Fruit fly (Drosophila melanogaster) whole organism, embryonic: ENCODE data around the gene CG17202.
"Not testable (repeated sequence)": the region's sequence is repeated elsewhere in the genome, so short reads cannot be mapped to it uniquely, and the experiment has no call there.

ENCODE experiments used
- Antp ChIP-seq: fragments of 200-800 bp; sonication (Bioruptor generic); optimal IDR thresholded peaks from 3 replicates; lab custom pipeline; 2016; ENCODE audit warnings: missing biosample characterization, missing genetic modification characterization
- CG10366 ChIP-seq: fragments of 200-800 bp; sonication (Bioruptor generic); IDR thresholded peaks from 2 replicates; pipeline ENCODE4 v1.3.6; 2022; ENCODE audit warnings: missing biosample characterization, missing genetic modification characterization
- CG10959 ChIP-seq: fragments of 200-800 bp; sonication (Bioruptor generic); IDR thresholded peaks from 2 replicates; pipeline ENCODE4 v1.3.6; 2022; ENCODE audit warnings: missing biosample characterization, missing genetic modification characterization
- CG11504 ChIP-seq: fragments of 200-800 bp; sonication (Bioruptor generic); optimal IDR thresholded peaks from 3 replicates; lab custom pipeline; 2019; ENCODE audit warnings: missing biosample characterization, mild to moderate bottlenecking, missing genetic modification characterization, moderate library complexity
- CG17385 ChIP-seq: fragments of 200-800 bp; sonication (Bioruptor generic); optimal IDR thresholded peaks from 3 replicates; lab custom pipeline; 2018; ENCODE audit warnings: missing biosample characterization, mild to moderate bottlenecking, missing genetic modification characterization
- CG17568 ChIP-seq: fragments of 200-800 bp; sonication (Bioruptor generic); optimal IDR thresholded peaks from 2 replicates; lab custom pipeline; 2018; ENCODE audit warnings: missing biosample characterization, mild to moderate bottlenecking, missing genetic modification characterization, moderate library complexity
- CG30403 ChIP-seq: fragments of 200-800 bp; sonication (Bioruptor generic); optimal IDR thresholded peaks from 3 replicates; lab custom pipeline; 2016; ENCODE audit warnings: missing biosample characterization, missing genetic modification characterization
- CG4282 ChIP-seq: fragments of 200-800 bp; sonication (Bioruptor generic); optimal IDR thresholded peaks from 2 replicates; lab custom pipeline; 2016; ENCODE audit warnings: missing biosample characterization, missing genetic modification characterization
- CG5180 ChIP-seq: fragments of 200-800 bp; sonication (Bioruptor generic); optimal IDR thresholded peaks from 3 replicates; lab custom pipeline; 2017; ENCODE audit warnings: missing biosample characterization, missing genetic modification characterization, mild to moderate bottlenecking, moderate library complexity, missing genetic modification reagents
- CG6175 ChIP-seq: fragments of 200-800 bp; sonication (Bioruptor generic); IDR thresholded peaks from 3 replicates; pipeline ENCODE4 v1.3.6; 2022; ENCODE audit warnings: missing biosample characterization, missing genetic modification characterization
- CG6791 ChIP-seq: fragments of 200-800 bp; sonication (Bioruptor generic); IDR thresholded peaks from 3 replicates; pipeline ENCODE4 v1.3.6; 2022; ENCODE audit warnings: missing biosample characterization, missing genetic modification characterization; ENCODE audit not compliant: partially characterized antibody
- CG7987 ChIP-seq: fragments of 200-800 bp; sonication (Bioruptor generic); optimal IDR thresholded peaks from 2 replicates; lab custom pipeline; 2018; ENCODE audit warnings: missing biosample characterization, mild to moderate bottlenecking, missing genetic modification characterization, moderate library complexity
- Deaf1 ChIP-seq: fragments of 200-800 bp; optimal IDR thresholded peaks from 3 replicates; lab custom pipeline; 2019; ENCODE audit warnings: missing biosample characterization, mild to moderate bottlenecking, missing genetic modification characterization, moderate library complexity
- Hr3 ChIP-seq: fragments of 200-800 bp; sonication (Bioruptor generic); optimal IDR thresholded peaks from 3 replicates; lab custom pipeline; 2016; ENCODE audit warnings: missing biosample characterization, missing genetic modification characterization
- Myb ChIP-seq: fragments of 200-800 bp; sonication (Bioruptor generic); optimal IDR thresholded peaks from 2 replicates; lab custom pipeline; 2016; ENCODE audit warnings: missing biosample characterization, missing genetic modification characterization
- Six4 ChIP-seq: fragments of 200-800 bp; sonication (Bioruptor generic); optimal IDR thresholded peaks from 2 replicates; lab custom pipeline; 2016; ENCODE audit warnings: missing biosample characterization, missing genetic modification characterization
- Spps ChIP-seq: fragments of 200-800 bp; sonication (Bioruptor generic); optimal IDR thresholded peaks from 2 replicates; lab custom pipeline; 2018; ENCODE audit warnings: missing biosample characterization, mild to moderate bottlenecking, missing genetic modification characterization
- Trl ChIP-seq, 3 experiments: fragments of >200 bp in 2 of 3; fragments of 200-800 bp in 1 of 3; sonication (Bioruptor generic) in 1 of 3; optimal IDR thresholded peaks; 2 replicates in 1 of 3; 3 replicates in 2 of 3; lab custom pipeline; 2016 to 2017; ENCODE audit warnings: missing biosample characterization in 1 of 3, missing genetic modification characterization in 1 of 3
- cato ChIP-seq: fragments of 200-800 bp; sonication (Bioruptor generic); optimal IDR thresholded peaks from 2 replicates; lab custom pipeline; 2016; ENCODE audit warnings: missing biosample characterization, missing genetic modification characterization, borderline replicate concordance
- cg ChIP-seq: fragments of 200-800 bp; sonication (Bioruptor generic); optimal IDR thresholded peaks from 3 replicates; lab custom pipeline; 2019; ENCODE audit warnings: missing biosample characterization, mild to moderate bottlenecking, missing genetic modification characterization, moderate library complexity
- eyg ChIP-seq: fragments of 200-800 bp; sonication (Bioruptor generic); optimal IDR thresholded peaks from 3 replicates; lab custom pipeline; 2016; ENCODE audit warnings: missing biosample characterization, missing genetic modification characterization
- gcm2 ChIP-seq: fragments of 200-800 bp; sonication (Bioruptor generic); optimal IDR thresholded peaks from 2 replicates; lab custom pipeline; 2016; ENCODE audit warnings: missing biosample characterization, missing genetic modification characterization
- onecut ChIP-seq: fragments of 200-800 bp; sonication (Bioruptor generic); IDR thresholded peaks from 2 replicates; pipeline ENCODE4 v1.3.6; 2022; ENCODE audit warnings: missing biosample characterization, missing genetic modification characterization
- sc ChIP-seq, 3 experiments: fragments of >200 bp in 2 of 3; fragments of 200-800 bp in 1 of 3; sonication (Bioruptor generic) in 1 of 3; optimal IDR thresholded peaks; 2 replicates in 2 of 3; 3 replicates in 1 of 3; lab custom pipeline; 2017; ENCODE audit warnings: mild to moderate bottlenecking in 1 of 3, missing biosample characterization in 1 of 3, missing genetic modification characterization in 1 of 3, missing genetic modification reagents in 1 of 3
- sens-2 ChIP-seq: fragments of 200-800 bp; sonication (Bioruptor generic); IDR thresholded peaks from 2 replicates; pipeline ENCODE4 v1.3.6; 2022; ENCODE audit warnings: missing biosample characterization, missing genetic modification characterization
- sisA ChIP-seq: fragments of 200-800 bp; sonication (Bioruptor generic); IDR thresholded peaks from 2 replicates; pipeline ENCODE4 v1.3.6; 2022; ENCODE audit warnings: missing biosample characterization, missing genetic modification characterization
- sob ChIP-seq: fragments of 200-800 bp; sonication (Bioruptor generic); IDR thresholded peaks from 2 replicates; pipeline ENCODE4 v1.3.6; 2022; ENCODE audit warnings: missing biosample characterization, missing genetic modification characterization
- tll ChIP-seq, 2 experiments: fragments of 200-800 bp in 1 of 2; fragments of >200 bp in 1 of 2; sonication (Bioruptor generic) in 1 of 2; optimal IDR thresholded peaks; 2 replicates each; lab custom pipeline; 2017 to 2019; ENCODE audit warnings: missing biosample characterization in 2 of 2, missing genetic modification characterization in 2 of 2, mild to moderate bottlenecking in 1 of 2, moderate library complexity in 1 of 2
- tna ChIP-seq: fragments of 200-800 bp; sonication (Bioruptor generic); IDR thresholded peaks from 2 replicates; pipeline ENCODE4 v1.3.6; 2022; ENCODE audit warnings: missing biosample characterization, missing genetic modification characterization; ENCODE audit not compliant: partially characterized antibody
- ttk ChIP-seq: fragments of 200-800 bp; sonication (Bioruptor generic); IDR thresholded peaks from 2 replicates; pipeline ENCODE4 v2.1.2; 2022; ENCODE audit warnings: missing biosample characterization, missing genetic modification characterization
- unc-4 ChIP-seq: fragments of 200-800 bp; sonication (Bioruptor generic); IDR thresholded peaks from 2 replicates; pipeline ENCODE4 v1.3.6; 2022; ENCODE audit warnings: missing biosample characterization, missing genetic modification characterization; ENCODE audit not compliant: partially characterized antibody
- wek ChIP-seq: fragments of 200-800 bp; sonication (Bioruptor generic); optimal IDR thresholded peaks from 3 replicates; lab custom pipeline; 2018; ENCODE audit warnings: missing biosample characterization, mild to moderate bottlenecking, missing genetic modification characterization, moderate library complexity

Gene CG17202

dm6 chr3R:12459879-12460522 is 37.4 kb downstream of the CG17202 start, which contains the start of the genes CG5961 and Polr3C (continued):
- no peak for TF ChIP-seq CG10959
- TF ChIP-seq Spps (tag; lab: Kevin White, UChicago) = no peak
- TF ChIP-seq cato = no peak
- peak; percentile 29 for TF ChIP-seq cg (GFP tag; lab: Kevin White, UChicago)
- TF ChIP-seq tna (GFP tag; lab: Robert Waterston, UW) = no peak
- TF ChIP-seq CG10366 (GFP tag; lab: Robert Waterston, UW) = no peak
- no peak for TF ChIP-seq Antp (GFP tag; lab: Kevin White, UChicago)
- no peak for TF ChIP-seq sob
- TF ChIP-seq CG6175 (GFP tag; lab: Robert Waterston, UW) = no peak
- no peak for TF ChIP-seq ttk
- 0 out of 3 replicates have a peak, but pooled peaks have one; percentile 19 for TF ChIP-seq CG6791 (GFP tag; lab: Robert Waterston, UW)
- no peak for TF ChIP-seq Hr3
- no peak for TF ChIP-seq Six4 (GFP tag; lab: Kevin White, UChicago)
- peak in 1 of 2 experiments; percentile 65 for TF ChIP-seq tll (GFP tag; optimal IDR thresholded peaks at IDR 0.05; lab: Kevin White, UChicago)
- TF ChIP-seq CG17385 (GFP tag; lab: Kevin White, UChicago) = no peak
- no peak for TF ChIP-seq CG7987 (GFP tag; lab: Kevin White, UChicago)
- TF ChIP-seq gcm2 = no peak
- no peak for TF ChIP-seq CG5180
- no peak for TF ChIP-seq CG11504 (tag; lab: Kevin White, UChicago)
- TF ChIP-seq wek (GFP tag; lab: Kevin White, UChicago) = no peak
- no peak for TF ChIP-seq sisA (GFP tag; lab: Robert Waterston, UW)
- TF ChIP-seq Myb (GFP tag; lab: Kevin White, UChicago) = no peak
- no peak for TF ChIP-seq CG30403 (GFP tag; lab: Kevin White, UChicago)
- peak; percentile 43; the same call in 1 of the 2 replicates for TF ChIP-seq unc-4 (GFP tag; lab: Robert Waterston, UW)
- TF ChIP-seq eyg = no peak
- no peak for TF ChIP-seq sens-2 (GFP tag; lab: Robert Waterston, UW)
- no peak for TF ChIP-seq CG4282 (GFP tag; lab: Kevin White, UChicago)

dm6 chr3R:12465198-12465597 is 42.6 kb downstream of the CG17202 start, which contains the start of gene CG5608:
Gene CG5608 (minus strand): TSS chr3R:12465298.
- not testable (repeated sequence) for TF ChIP-seq CG17568; Deaf1 (tag; lab: Kevin White, UChicago); sc (optimal IDR thresholded peaks at IDR 0.05; lab: Kevin White, UChicago); sc (GFP tag; optimal IDR thresholded peaks at IDR 0.05; lab: Kevin White, UChicago)

DNA sequence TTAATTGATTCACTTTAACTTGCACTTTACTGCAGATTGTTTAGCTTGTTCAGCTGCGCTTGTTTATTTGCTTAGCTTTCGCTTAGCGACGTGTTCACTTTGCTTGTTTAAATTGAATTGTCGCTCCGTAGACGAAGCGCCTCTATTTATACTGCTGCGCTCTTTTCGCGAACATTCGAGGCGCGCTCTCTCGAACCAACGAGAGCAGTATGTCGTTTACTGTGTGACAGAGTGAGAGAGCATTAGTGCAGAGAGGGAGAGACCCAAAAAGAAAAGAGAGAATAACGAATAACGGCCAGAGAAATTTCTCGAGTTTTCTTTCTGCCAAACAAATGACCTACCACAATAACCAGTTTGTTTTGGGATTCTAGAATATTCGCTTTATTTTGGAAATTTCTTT is 45.1 kb downstream of the CG17202 start, which contains the start of gene Hsp70Ba:
Gene Hsp70Ba, minus strand, starts transcription at position 102 of the 400 bp plus-strand sequence.
- TF ChIP-seq Trl (optimal IDR thresholded peaks at IDR 0.05; lab: Kevin White, UChicago) (peak in 1 of 2 experiments; percentile 70), onecut (GFP tag; lab: Robert Waterston, UW) (peak; percentile 66)
- not testable (repeated sequence) for TF ChIP-seq Trl (GFP tag; optimal IDR thresholded peaks at IDR 0.05; lab: Kevin White, UChicago)
